Fruit fly (Drosophila melanogaster) whole organism, prepupa: ENCODE results near the gene CG4462.

Source experiments
- CG10669 ChIP-seq: fragments of 200-800 bp; sonication (Bioruptor generic); optimal IDR thresholded peaks from 3 replicates; lab custom pipeline; 2018; ENCODE audit warnings: missing biosample characterization, mild to moderate bottlenecking, missing genetic modification characterization, moderate library complexity
- CG4318 ChIP-seq: fragments of 200-800 bp; sonication (Bioruptor generic); optimal IDR thresholded peaks from 3 replicates; lab custom pipeline; 2017; ENCODE audit warnings: missing biosample characterization, mild to moderate bottlenecking, missing genetic modification characterization
- CG6163 ChIP-seq: fragments of 200-800 bp; sonication (Bioruptor generic); IDR thresholded peaks from 3 replicates; pipeline ENCODE4 v1.3.6; 2022; ENCODE audit warnings: missing biosample characterization, missing genetic modification characterization
- CG8119 ChIP-seq: fragments of 200-800 bp; sonication (Bioruptor generic); IDR thresholded peaks from 3 replicates; pipeline ENCODE4 v1.3.6; 2022; ENCODE audit warnings: missing biosample characterization, missing genetic modification characterization
- Met ChIP-seq: fragments of 200-800 bp; sonication (Bioruptor generic); optimal IDR thresholded peaks from 3 replicates; lab custom pipeline; 2016; ENCODE audit warnings: missing biosample characterization, missing genetic modification characterization
- Sox14 ChIP-seq: fragments of 200-800 bp; sonication (Bioruptor generic); optimal IDR thresholded peaks from 3 replicates; lab custom pipeline; 2016; ENCODE audit warnings: missing biosample characterization, missing genetic modification characterization

DNA sequence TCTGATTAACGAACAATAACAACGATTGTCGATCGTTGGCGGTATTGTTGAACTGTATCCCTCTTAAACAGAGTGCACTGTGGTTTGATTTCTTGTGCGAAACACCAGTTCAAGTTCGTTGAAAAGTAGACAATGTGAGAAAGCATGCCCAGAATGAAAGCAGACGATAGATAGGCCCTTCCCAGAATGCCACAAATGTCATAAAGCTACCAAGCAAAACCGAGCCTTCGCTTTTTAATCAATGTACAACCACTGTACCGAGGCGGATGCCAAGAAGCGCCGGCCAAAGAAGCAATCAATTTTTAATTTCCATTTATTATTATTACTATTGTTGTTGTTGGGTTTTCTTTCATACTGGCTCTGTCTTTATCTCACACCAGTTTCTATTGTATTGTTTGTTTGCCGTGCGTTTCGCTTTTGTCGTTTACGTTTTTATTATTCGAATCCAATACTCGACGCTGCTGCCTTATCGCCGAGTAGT is 16.3 kb downstream of the CG4462 start:
- TF ChIP-seq Met = peak; percentile 71
- TF ChIP-seq Sox14 (GFP tag; lab: Kevin White, UChicago) = peak; percentile 92
- TF ChIP-seq CG8119 (GFP tag; lab: Robert Waterston, UW) = peak; percentile 80
- TF ChIP-seq CG4318 = peak; percentile 63
- TF ChIP-seq CG6163 (GFP tag; lab: Robert Waterston, UW) = peak; percentile 90
- TF ChIP-seq CG10669 = peak; percentile 77
